Worm (Caenorhabditis elegans) whole organism, young adult: ENCODE data around the gene Y71H2AM.6.

Experiments used
- T26A5.8 ChIP-seq: sonication (generic microtip); optimal IDR thresholded peaks from 2 replicates; lab custom pipeline; 2016; ENCODE audit warnings: missing genetic modification characterization, missing compliant biosample characterization
- Y79H2A.3 ChIP-seq: fragments of 200-800 bp; sonication (Bioruptor generic); conservative IDR thresholded peaks from 2 replicates; pipeline ENCODE4 v1.3.6; 2022; ENCODE audit warnings: missing genetic modification reagents, missing genetic modification characterization, missing compliant biosample characterization
- bed-1 ChIP-seq: fragments of 200-800 bp; sonication (Bioruptor generic); IDR thresholded peaks from 2 replicates; pipeline ENCODE4 v1.3.6; 2022; ENCODE audit warnings: missing genetic modification reagents, missing genetic modification characterization, missing compliant biosample characterization
- efl-1 ChIP-seq: fragments of 150-350 bp; optimal IDR thresholded peaks from 2 replicates; lab custom pipeline; 2014; ENCODE audit warnings: missing biosample characterization, missing genetic modification reagents, missing genetic modification characterization
- lir-1 ChIP-seq: fragments of 200-800 bp; sonication (Bioruptor generic); conservative IDR thresholded peaks from 2 replicates; pipeline ENCODE4 v1.3.6; 2022; ENCODE audit warnings: missing genetic modification reagents, missing genetic modification characterization, missing compliant biosample characterization
- madf-10 ChIP-seq: sonication (generic microtip); optimal IDR thresholded peaks from 2 replicates; lab custom pipeline; 2016; ENCODE audit warnings: mild to moderate bottlenecking, missing genetic modification characterization, missing compliant biosample characterization
- sea-2 ChIP-seq: fragments of 200-800 bp; sonication (Bioruptor generic); IDR thresholded peaks from 2 replicates; pipeline ENCODE4 v1.3.6; 2022; ENCODE audit warnings: missing genetic modification characterization, missing compliant biosample characterization
- unc-62 ChIP-seq: fragments of 150-350 bp; optimal IDR thresholded peaks from 2 replicates; lab custom pipeline; 2014; ENCODE audit warnings: missing biosample characterization, missing genetic modification reagents, missing genetic modification characterization
- ztf-25 ChIP-seq: fragments of 200-800 bp; sonication (Bioruptor generic); IDR thresholded peaks from 2 replicates; pipeline ENCODE4 v1.3.6; 2022; ENCODE audit warnings: missing genetic modification reagents, missing genetic modification characterization, missing compliant biosample characterization

- TF ChIP-seq madf-10 (no peak), sea-2 (GFP tag; lab: Robert Waterston, UW) (no peak), lir-1 (GFP tag; lab: Robert Waterston, UW) (no peak), efl-1 (GFP tag; lab: Kevin White, UChicago) (no peak), bed-1 (GFP tag; lab: Robert Waterston, UW) (no peak), Y79H2A.3 (GFP tag; lab: Robert Waterston, UW) (no peak), T26A5.8 (tag; lab: Kevin White, UChicago) (no peak), unc-62 (no peak), ztf-25 (GFP tag; lab: Robert Waterston, UW) (no peak)
Observed at ce11 chrIII:2817847-2818246, 37.0 kb downstream of the Y71H2AM.6 start.
